Worm (Caenorhabditis elegans) whole organism, early embryonic: ENCODE results near the gene C54F6.18.

Experiments
- ama-1 ChIP-seq: fragments of 150-350 bp; optimal IDR thresholded peaks from 2 replicates; lab custom pipeline; 2014
- ceh-13 ChIP-seq: fragments of 200-800 bp; sonication (Bioruptor generic); optimal IDR thresholded peaks from 2 replicates; lab custom pipeline; 2018; ENCODE audit warnings: mild to moderate bottlenecking, missing genetic modification characterization, missing compliant biosample characterization
- ceh-36 ChIP-seq: sonication (generic microtip); optimal IDR thresholded peaks from 2 replicates; lab custom pipeline; 2016; ENCODE audit warnings: missing genetic modification characterization, inconsistent platforms, missing compliant biosample characterization
- flt-1 ChIP-seq: fragments of 200-800 bp; sonication (Bioruptor generic); IDR thresholded peaks from 2 replicates; pipeline ENCODE4 v1.3.6; 2022; ENCODE audit warnings: missing genetic modification characterization, missing compliant biosample characterization
- hnd-1 ChIP-seq: sonication (generic microtip); optimal IDR thresholded peaks from 2 replicates; lab custom pipeline; 2016; ENCODE audit warnings: missing genetic modification characterization, missing compliant biosample characterization
- scrt-1 ChIP-seq: fragments of 200-800 bp; sonication (Bioruptor generic); IDR thresholded peaks from 2 replicates; pipeline ENCODE4 v1.3.6; 2022; ENCODE audit warnings: missing genetic modification characterization, missing compliant biosample characterization
- tbx-11 ChIP-seq: fragments of 200-800 bp; sonication (Bioruptor generic); IDR thresholded peaks from 2 replicates; pipeline ENCODE4 v1.3.6; 2022; ENCODE audit warnings: missing genetic modification characterization, missing compliant biosample characterization

DNA sequence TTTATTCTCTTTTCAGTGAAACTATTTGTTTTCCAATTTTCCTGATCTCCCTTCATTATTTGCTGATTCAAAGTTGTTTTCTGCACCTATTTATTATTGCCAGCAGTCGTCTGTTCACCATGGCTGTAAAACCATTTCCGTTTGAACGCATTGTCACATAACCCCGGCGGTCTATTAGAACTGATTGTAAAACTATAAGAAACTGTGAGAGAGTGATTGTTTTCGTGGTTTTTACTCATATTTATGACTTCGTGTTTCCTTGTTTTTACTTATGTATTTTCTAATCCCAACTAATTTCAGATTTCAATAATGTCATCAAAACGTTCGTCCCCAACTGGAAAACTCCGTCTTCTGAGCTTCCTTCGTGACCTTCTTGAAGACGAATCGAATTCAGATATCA, 37.2 kb downstream of the C54F6.18 start, which contains the start of gene F19F10.1:
- TF ChIP-seq ama-1 (lab: Kevin White, UChicago) (no peak), ceh-13 (no peak), flt-1 (GFP tag; lab: Robert Waterston, UW) (no peak), ceh-36 (tag; lab: Kevin White, UChicago) (no peak), tbx-11 (no peak), scrt-1 (GFP tag; lab: Robert Waterston, UW) (no peak), hnd-1 (tag; lab: Kevin White, UChicago) (no peak)
